Fruit fly (Drosophila melanogaster) whole organism, embryonic: ENCODE data around the gene IntS6.
A peak's percentile ranks its signal among the peaks of the same experiment; 100 is the strongest.

ENCODE experiments used
- Aef1 ChIP-seq: fragments of 200-800 bp; sonication (Bioruptor generic); IDR thresholded peaks from 3 replicates; pipeline ENCODE4 v1.3.6; 2022; ENCODE audit warnings: missing biosample characterization, missing genetic modification characterization
- Atf6 ChIP-seq: fragments of 200-800 bp; sonication (Bioruptor generic); IDR thresholded peaks from 2 replicates; pipeline ENCODE4 v1.3.6; 2022; ENCODE audit warnings: missing biosample characterization, missing genetic modification characterization
- CG10654 ChIP-seq: fragments of 200-800 bp; sonication (Bioruptor generic); optimal IDR thresholded peaks from 2 replicates; lab custom pipeline; 2016; ENCODE audit warnings: missing biosample characterization, missing genetic modification characterization
- CG11085 ChIP-seq: fragments of 200-800 bp; sonication (Bioruptor generic); IDR thresholded peaks from 2 replicates; pipeline ENCODE4 v1.3.6; 2022; ENCODE audit warnings: missing biosample characterization, missing genetic modification characterization
- CG11093 ChIP-seq: fragments of 200-800 bp; sonication (Bioruptor generic); IDR thresholded peaks from 3 replicates; pipeline ENCODE4 v1.3.6; 2022; ENCODE audit warnings: missing biosample characterization, missing genetic modification characterization
- CG12659 ChIP-seq: fragments of 200-800 bp; sonication (Bioruptor generic); optimal IDR thresholded peaks from 3 replicates; lab custom pipeline; 2017; ENCODE audit warnings: mild to moderate bottlenecking, missing biosample characterization, missing genetic modification reagents, missing genetic modification characterization
- CG15073 ChIP-seq: fragments of 200-800 bp; sonication (Bioruptor generic); optimal IDR thresholded peaks from 2 replicates; lab custom pipeline; 2016; ENCODE audit warnings: missing biosample characterization, missing genetic modification characterization
- CG15696 ChIP-seq: fragments of 200-800 bp; sonication (Bioruptor generic); optimal IDR thresholded peaks from 2 replicates; lab custom pipeline; 2019; ENCODE audit warnings: missing biosample characterization, mild to moderate bottlenecking, missing genetic modification characterization, moderate library complexity
- CG1792 ChIP-seq: fragments of 200-800 bp; sonication (Bioruptor generic); optimal IDR thresholded peaks from 2 replicates; lab custom pipeline; 2016; ENCODE audit warnings: missing biosample characterization, missing genetic modification characterization
- CG31224 ChIP-seq: fragments of 200-800 bp; sonication (Bioruptor generic); IDR thresholded peaks from 2 replicates; pipeline ENCODE4 v1.3.6; 2022; ENCODE audit warnings: missing biosample characterization, missing genetic modification characterization
- CG31388 ChIP-seq: fragments of 200-800 bp; sonication (Bioruptor generic); optimal IDR thresholded peaks from 2 replicates; lab custom pipeline; 2016; ENCODE audit warnings: missing biosample characterization, missing genetic modification characterization
- CG3281 ChIP-seq: fragments of 200-800 bp; sonication (Bioruptor generic); optimal IDR thresholded peaks from 3 replicates; lab custom pipeline; 2017; ENCODE audit warnings: missing biosample characterization, mild to moderate bottlenecking, missing genetic modification characterization
- CG34224 ChIP-seq: fragments of 200-800 bp; sonication (Bioruptor generic); IDR thresholded peaks from 3 replicates; pipeline ENCODE4 v1.3.6; 2022; ENCODE audit warnings: missing biosample characterization, missing genetic modification characterization; ENCODE audit not compliant: partially characterized antibody
- CG34376 ChIP-seq: fragments of 200-800 bp; sonication (Bioruptor generic); optimal IDR thresholded peaks from 2 replicates; lab custom pipeline; 2018; ENCODE audit warnings: missing biosample characterization, mild to moderate bottlenecking, missing genetic modification characterization
- CG42726 ChIP-seq: fragments of 200-800 bp; sonication (Bioruptor generic); IDR thresholded peaks from 2 replicates; pipeline ENCODE4 v1.3.6; 2022; ENCODE audit warnings: missing biosample characterization, missing genetic modification characterization; ENCODE audit not compliant: partially characterized antibody
- CG4854 ChIP-seq: fragments of 200-800 bp; sonication (Bioruptor generic); optimal IDR thresholded peaks from 2 replicates; lab custom pipeline; 2016; ENCODE audit warnings: missing biosample characterization, missing genetic modification characterization, inconsistent platforms
- CG7556 ChIP-seq: fragments of 200-800 bp; sonication (Bioruptor generic); optimal IDR thresholded peaks from 2 replicates; lab custom pipeline; 2017; ENCODE audit warnings: missing biosample characterization, mild to moderate bottlenecking, missing genetic modification characterization
- CG8765 ChIP-seq: fragments of 200-800 bp; sonication (Bioruptor generic); IDR thresholded peaks from 2 replicates; pipeline ENCODE4 v1.3.6; 2022; ENCODE audit warnings: missing biosample characterization, missing genetic modification characterization
- CG8944 ChIP-seq: fragments of 200-800 bp; sonication (Bioruptor generic); optimal IDR thresholded peaks from 3 replicates; lab custom pipeline; 2016; ENCODE audit warnings: missing biosample characterization, missing genetic modification characterization
- CrebB ChIP-seq: fragments of 200-800 bp; sonication (Bioruptor generic); optimal IDR thresholded peaks from 3 replicates; lab custom pipeline; 2018; ENCODE audit warnings: missing biosample characterization, mild to moderate bottlenecking, missing genetic modification characterization
- Dip2 ChIP-seq: fragments of 200-800 bp; sonication (Bioruptor generic); IDR thresholded peaks from 2 replicates; pipeline ENCODE4 v1.3.6; 2022; ENCODE audit warnings: missing biosample characterization, missing genetic modification characterization
- Dip3 ChIP-seq: fragments of 200-800 bp; sonication (Bioruptor generic); optimal IDR thresholded peaks from 3 replicates; lab custom pipeline; 2016; ENCODE audit warnings: missing biosample characterization, missing genetic modification characterization
- Elba2 ChIP-seq: fragments of 200-800 bp; sonication (Bioruptor generic); optimal IDR thresholded peaks from 3 replicates; lab custom pipeline; 2016; ENCODE audit warnings: missing biosample characterization, missing genetic modification characterization
- Jarid2 ChIP-seq: fragments of 200-800 bp; sonication (Bioruptor generic); optimal IDR thresholded peaks from 3 replicates; lab custom pipeline; 2017; ENCODE audit warnings: mild to moderate bottlenecking, missing biosample characterization, missing genetic modification reagents, missing genetic modification characterization
- Optix ChIP-seq: fragments of 200-800 bp; sonication (Bioruptor generic); IDR thresholded peaks from 3 replicates; pipeline ENCODE4 v1.3.6; 2022; ENCODE audit warnings: missing biosample characterization, missing genetic modification characterization
- Trl ChIP-seq, 3 experiments: fragments of >200 bp in 2 of 3; fragments of 200-800 bp in 1 of 3; sonication (Bioruptor generic) in 1 of 3; optimal IDR thresholded peaks; 2 replicates in 1 of 3; 3 replicates in 2 of 3; lab custom pipeline; 2016 to 2017; ENCODE audit warnings: missing biosample characterization in 1 of 3, missing genetic modification characterization in 1 of 3
- bowl ChIP-seq: fragments of 200-800 bp; sonication (Bioruptor generic); IDR thresholded peaks from 2 replicates; pipeline ENCODE4 v1.3.6; 2022; ENCODE audit warnings: missing biosample characterization, missing genetic modification characterization
- crp ChIP-seq, 2 experiments: fragments of 200-800 bp; sonication (Bioruptor generic); optimal IDR thresholded peaks; 2 replicates in 1 of 2; 3 replicates in 1 of 2; lab custom pipeline; 2017; ENCODE audit warnings: missing biosample characterization in 2 of 2, missing genetic modification characterization in 2 of 2, mild to moderate bottlenecking in 1 of 2, moderate library complexity in 1 of 2
- danr ChIP-seq: fragments of 200-800 bp; sonication (Bioruptor generic); IDR thresholded peaks from 2 replicates; pipeline ENCODE4 v1.3.6; 2022; ENCODE audit warnings: missing biosample characterization, missing genetic modification characterization
- dati ChIP-seq: fragments of 200-800 bp; sonication (Bioruptor generic); IDR thresholded peaks from 2 replicates; pipeline ENCODE4 v1.3.6; 2022; ENCODE audit warnings: missing biosample characterization, missing genetic modification characterization
- gsb ChIP-seq: fragments of 200-800 bp; sonication (Bioruptor generic); IDR thresholded peaks from 2 replicates; pipeline ENCODE4 v1.3.6; 2022; ENCODE audit warnings: missing biosample characterization, missing genetic modification characterization
- kay ChIP-seq: fragments of 200-800 bp; sonication (Bioruptor generic); optimal IDR thresholded peaks from 2 replicates; lab custom pipeline; 2016; ENCODE audit warnings: missing biosample characterization, missing genetic modification characterization
- mam ChIP-seq: fragments of 200-800 bp; sonication (Bioruptor generic); optimal IDR thresholded peaks from 3 replicates; lab custom pipeline; 2016; ENCODE audit warnings: missing biosample characterization, missing genetic modification characterization
- nerfin-1 ChIP-seq: fragments of 200-800 bp; sonication (Bioruptor generic); optimal IDR thresholded peaks from 3 replicates; lab custom pipeline; 2019; ENCODE audit warnings: missing biosample characterization, mild to moderate bottlenecking, missing genetic modification characterization, moderate library complexity
- nmo ChIP-seq: fragments of 200-800 bp; sonication (Bioruptor generic); optimal IDR thresholded peaks from 2 replicates; lab custom pipeline; 2018; ENCODE audit warnings: missing biosample characterization, mild to moderate bottlenecking, missing genetic modification characterization, moderate library complexity
- p53 ChIP-seq: fragments of 200-800 bp; sonication (Bioruptor generic); optimal IDR thresholded peaks from 2 replicates; lab custom pipeline; 2016; ENCODE audit warnings: missing biosample characterization, missing genetic modification characterization
- pita ChIP-seq: fragments of 200-800 bp; sonication (Bioruptor generic); optimal IDR thresholded peaks from 2 replicates; lab custom pipeline; 2017; ENCODE audit warnings: missing biosample characterization, mild to moderate bottlenecking, missing genetic modification characterization
- pzg ChIP-seq: fragments of 200-800 bp; sonication (Bioruptor generic); optimal IDR thresholded peaks from 3 replicates; lab custom pipeline; 2018; ENCODE audit warnings: missing biosample characterization, mild to moderate bottlenecking, missing genetic modification characterization, moderate library complexity
- repo ChIP-seq: fragments of 200-800 bp; sonication (Bioruptor generic); optimal IDR thresholded peaks from 2 replicates; lab custom pipeline; 2016; ENCODE audit warnings: missing biosample characterization, missing genetic modification characterization
- scrt ChIP-seq: fragments of 200-800 bp; sonication (Bioruptor generic); optimal IDR thresholded peaks from 2 replicates; lab custom pipeline; 2018; ENCODE audit warnings: missing biosample characterization, mild to moderate bottlenecking, missing genetic modification characterization, moderate library complexity
- sens-2 ChIP-seq: fragments of 200-800 bp; sonication (Bioruptor generic); IDR thresholded peaks from 2 replicates; pipeline ENCODE4 v1.3.6; 2022; ENCODE audit warnings: missing biosample characterization, missing genetic modification characterization
- slou ChIP-seq: fragments of 200-800 bp; sonication (Bioruptor generic); optimal IDR thresholded peaks from 3 replicates; lab custom pipeline; 2016; ENCODE audit warnings: missing biosample characterization, missing genetic modification characterization
- tll ChIP-seq, 2 experiments: fragments of 200-800 bp in 1 of 2; fragments of >200 bp in 1 of 2; sonication (Bioruptor generic) in 1 of 2; optimal IDR thresholded peaks; 2 replicates each; lab custom pipeline; 2017 to 2019; ENCODE audit warnings: missing biosample characterization in 2 of 2, missing genetic modification characterization in 2 of 2, mild to moderate bottlenecking in 1 of 2, moderate library complexity in 1 of 2
- ttk ChIP-seq: fragments of 200-800 bp; sonication (Bioruptor generic); IDR thresholded peaks from 2 replicates; pipeline ENCODE4 v2.1.2; 2022; ENCODE audit warnings: missing biosample characterization, missing genetic modification characterization
- vvl ChIP-seq: fragments of 200-800 bp; sonication (Bioruptor generic); IDR thresholded peaks from 2 replicates; pipeline ENCODE4 v1.3.6; 2022; ENCODE audit warnings: missing biosample characterization, missing genetic modification characterization
- z ChIP-seq: fragments of 200-800 bp; sonication (Bioruptor generic); IDR thresholded peaks from 3 replicates; pipeline ENCODE4 v1.3.6; 2022; ENCODE audit warnings: missing biosample characterization, missing genetic modification characterization
- zen ChIP-seq: fragments of 200-800 bp; sonication (Bioruptor generic); optimal IDR thresholded peaks from 3 replicates; lab custom pipeline; 2018; ENCODE audit warnings: missing biosample characterization, mild to moderate bottlenecking, missing genetic modification characterization, moderate library complexity

The IntS6 gene

DNA sequence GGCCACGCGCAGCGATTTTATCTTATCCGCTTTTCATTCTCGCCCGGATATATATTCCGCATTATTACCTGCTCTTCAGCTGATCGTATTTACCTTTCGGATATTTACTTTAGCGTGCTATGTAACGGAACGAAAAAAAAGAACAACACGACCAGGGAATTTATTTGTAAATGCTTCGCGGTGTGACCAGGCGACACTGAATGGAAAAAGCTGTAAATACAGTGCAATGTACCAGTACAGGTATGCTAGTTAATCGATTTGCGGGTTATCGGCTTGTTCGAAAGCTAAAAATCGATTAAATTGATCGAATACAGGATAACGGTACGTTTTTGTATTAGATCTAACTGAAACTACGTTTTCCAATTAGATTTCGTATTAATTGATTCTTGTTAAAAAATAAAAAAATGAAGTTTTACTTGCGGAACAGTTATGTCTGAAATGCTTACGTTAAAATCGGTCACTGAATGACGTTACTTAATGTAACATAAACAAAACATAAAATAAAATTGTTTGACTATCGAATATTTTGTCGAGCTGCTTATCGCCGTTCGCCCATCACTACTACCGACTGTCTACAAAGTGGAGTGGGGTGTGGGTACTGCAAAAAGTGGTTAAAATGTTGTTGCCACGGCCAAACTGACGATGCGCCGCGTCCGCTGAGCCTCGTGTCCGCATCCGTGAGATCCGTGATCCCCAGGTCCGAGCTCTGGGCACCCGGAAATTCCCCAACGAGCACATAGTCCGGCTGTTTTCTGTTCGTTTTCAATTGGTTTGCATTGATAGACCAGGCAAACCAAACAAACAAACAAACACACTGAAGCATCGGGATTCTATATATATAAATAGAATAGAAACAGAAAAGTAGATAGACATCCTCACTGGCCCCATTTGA lies 17.2 kb upstream of the IntS6 start, which contains the start of the genes MAPk-Ak2 and CG42699 (continued):
- TF ChIP-seq CG31388 (no peak), repo (GFP tag; lab: Kevin White, UChicago) (peak; percentile 75), sens-2 (GFP tag; lab: Robert Waterston, UW) (0 out of 2 replicates have a peak, but pooled peaks have one; percentile 37), tll (GFP tag; optimal IDR thresholded peaks at IDR 0.05; lab: Kevin White, UChicago) (no peak), Trl (optimal IDR thresholded peaks at IDR 0.05; lab: Kevin White, UChicago) (no peak), Trl (GFP tag; optimal IDR thresholded peaks at IDR 0.05; lab: Kevin White, UChicago) (peak; percentile 91), pita (no peak), CG15073 (GFP tag; lab: Kevin White, UChicago) (no peak), crp (GFP tag; optimal IDR thresholded peaks at IDR 0.05; lab: Kevin White, UChicago) (peak in 1 of 2 experiments; percentile 56), dati (GFP tag; lab: Robert Waterston, UW) (no peak), Elba2 (GFP tag; lab: Kevin White, UChicago) (no peak), CG11093 (GFP tag; lab: Robert Waterston, UW) (peak; percentile 19; the same call in 1 of the 3 replicates), gsb (GFP tag; lab: Robert Waterston, UW) (0 out of 2 replicates have a peak, but pooled peaks have one; percentile 36), CG31224 (no peak), CG34376 (GFP tag; lab: Kevin White, UChicago) (peak; percentile 94), z (GFP tag; lab: Robert Waterston, UW) (peak; percentile 61; the same call in 1 of the 3 replicates), Dip3 (peak; percentile 52), CG8765 (GFP tag; lab: Robert Waterston, UW) (no peak), pzg (GFP tag; lab: Kevin White, UChicago) (peak; percentile 77), CG3281 (GFP tag; lab: Kevin White, UChicago) (peak; percentile 76), Atf6 (GFP tag; lab: Robert Waterston, UW) (peak; percentile 77), nerfin-1 (tag; lab: Kevin White, UChicago) (peak; percentile 94), Aef1 (GFP tag; lab: Robert Waterston, UW) (no peak), ttk (GFP tag; lab: Robert Waterston, UW) (no peak), scrt (GFP tag; lab: Kevin White, UChicago) (peak; percentile 69), Optix (GFP tag; lab: Robert Waterston, UW) (no peak; the same call in 2 of the 3 replicates), nmo (GFP tag; lab: Kevin White, UChicago) (peak; percentile 46), CG42726 (GFP tag; lab: Robert Waterston, UW) (no peak), CG15696 (tag; lab: Kevin White, UChicago) (peak; percentile 89), danr (GFP tag; lab: Robert Waterston, UW) (peak; percentile 57; the same call in 1 of the 2 replicates), mam (GFP tag; lab: Kevin White, UChicago) (peak; percentile 43), CG10654 (GFP tag; lab: Kevin White, UChicago) (peak; percentile 70), kay (peak; percentile 80), bowl (GFP tag; lab: Robert Waterston, UW) (0 out of 2 replicates have a peak, but pooled peaks have one; percentile 37), CG7556 (GFP tag; lab: Kevin White, UChicago) (peak; percentile 80), zen (tag; lab: Kevin White, UChicago) (peak; percentile 58), Dip2 (GFP tag; lab: Robert Waterston, UW) (no peak), CrebB (peak; percentile 87), p53 (GFP tag; lab: Kevin White, UChicago) (peak; percentile 59), CG8944 (GFP tag; lab: Kevin White, UChicago) (peak; percentile 68), CG4854 (GFP tag; lab: Kevin White, UChicago) (peak; percentile 72), CG11085 (GFP tag; lab: Robert Waterston, UW) (peak; percentile 59; the same call in 1 of the 2 replicates), CG1792 (GFP tag; lab: Kevin White, UChicago) (peak; percentile 80), CG34224 (GFP tag; lab: Robert Waterston, UW) (peak; percentile 16; the same call in 2 of the 3 replicates), slou (GFP tag; lab: Kevin White, UChicago) (peak; percentile 50), vvl (GFP tag; lab: Robert Waterston, UW) (peak; percentile 40), Jarid2 (peak; percentile 82), CG12659 (GFP tag; lab: Kevin White, UChicago) (peak; percentile 90)
